Worm (Caenorhabditis elegans) whole organism, L4 larva: ENCODE data around the gene vps-35.

Experiments
- D1046.2 ChIP-seq: fragments of 200-800 bp; sonication (Bioruptor generic); IDR thresholded peaks from 2 replicates; pipeline ENCODE4 v1.3.6; 2022; ENCODE audit warnings: missing genetic modification characterization, missing compliant biosample characterization
- F26F4.8 ChIP-seq: fragments of 200-800 bp; sonication (Bioruptor generic); conservative IDR thresholded peaks from 2 replicates; pipeline ENCODE4 v1.3.6; 2022; ENCODE audit warnings: missing genetic modification characterization, missing compliant biosample characterization
- F37D6.2 ChIP-seq: sonication (generic microtip); optimal IDR thresholded peaks from 2 replicates; lab custom pipeline; 2016; ENCODE audit warnings: mild to moderate bottlenecking, missing genetic modification characterization, missing compliant biosample characterization
- F44E2.7 ChIP-seq: fragments of 200-800 bp; sonication (Bioruptor generic); IDR thresholded peaks from 2 replicates; pipeline ENCODE4 v2.1.2; 2022; ENCODE audit warnings: missing genetic modification characterization, missing compliant biosample characterization
- F49E8.2 ChIP-seq: sonication (generic microtip); optimal IDR thresholded peaks from 2 replicates; lab custom pipeline; 2016; ENCODE audit warnings: missing compliant biosample characterization, mild to moderate bottlenecking, missing genetic modification characterization, borderline replicate concordance
- T20F7.1 ChIP-seq: fragments of 200-800 bp; sonication (Bioruptor generic); optimal IDR thresholded peaks from 2 replicates; lab custom pipeline; 2018; ENCODE audit warnings: mild to moderate bottlenecking, missing genetic modification characterization, missing compliant biosample characterization
- Y48G9A.11 ChIP-seq: fragments of 200-800 bp; sonication (Bioruptor generic); IDR thresholded peaks from 2 replicates; pipeline ENCODE4 v1.3.6; 2022; ENCODE audit warnings: missing genetic modification reagents, missing genetic modification characterization, missing compliant biosample characterization
- Y75B8A.6 ChIP-seq: fragments of 200-800 bp; sonication (Bioruptor generic); IDR thresholded peaks from 2 replicates; pipeline ENCODE4 v1.3.6; 2022; ENCODE audit warnings: missing genetic modification reagents, missing genetic modification characterization, missing compliant biosample characterization
- ZK337.2 ChIP-seq: fragments of 200-800 bp; sonication (Bioruptor generic); IDR thresholded peaks from 2 replicates; pipeline ENCODE4 v1.3.6; 2022; ENCODE audit warnings: missing genetic modification reagents, missing genetic modification characterization, missing compliant biosample characterization
- ZK546.5 ChIP-seq, 2 experiments: sonication (generic microtip); optimal IDR thresholded peaks; 2 replicates each; lab custom pipeline; 2017; ENCODE audit warnings: missing biosample characterization in 2 of 2, missing genetic modification characterization in 2 of 2
- ama-1 ChIP-seq: fragments of 150-350 bp; optimal IDR thresholded peaks from 2 replicates; lab custom pipeline; 2014; ENCODE audit warnings: inconsistent platforms, mixed read lengths
- ceh-20 ChIP-seq: fragments of 200-800 bp; sonication (Bioruptor generic); IDR thresholded peaks from 2 replicates; pipeline ENCODE4 v1.3.6; 2022; ENCODE audit warnings: missing genetic modification reagents, missing genetic modification characterization, missing compliant biosample characterization
- ceh-44 ChIP-seq: fragments of 200-800 bp; sonication (Bioruptor generic); IDR thresholded peaks from 2 replicates; pipeline ENCODE4 v1.3.6; 2022; ENCODE audit warnings: missing genetic modification reagents, missing genetic modification characterization, missing compliant biosample characterization
- ces-1 ChIP-seq: fragments of 150-350 bp; sonication (generic microtip); optimal IDR thresholded peaks from 4 replicates; lab custom pipeline; 2014; ENCODE audit warnings: missing biosample characterization, missing genetic modification reagents, missing genetic modification characterization
- cey-2 ChIP-seq: sonication (generic microtip); optimal IDR thresholded peaks from 3 replicates; lab custom pipeline; 2017; ENCODE audit warnings: missing genetic modification characterization, mild to moderate bottlenecking, missing compliant biosample characterization, antibody characterized with exemption, borderline replicate concordance; ENCODE audit not compliant: insufficient read depth
- daf-12 ChIP-seq: fragments of 150-350 bp; optimal IDR thresholded peaks from 2 replicates; lab custom pipeline; 2014; ENCODE audit warnings: missing biosample characterization, missing genetic modification reagents, missing genetic modification characterization
- daf-16 ChIP-seq, 3 experiments: sonication (generic microtip); optimal IDR thresholded peaks; 2 replicates each; lab custom pipeline; 2016 to 2017; ENCODE audit warnings: missing genetic modification characterization in 3 of 3, missing genetic modification reagents in 3 of 3, mild to moderate bottlenecking in 2 of 3, missing compliant biosample characterization in 2 of 3, missing biosample characterization in 1 of 3, moderate library complexity in 1 of 3
- daf-8 ChIP-seq: fragments of 200-800 bp; sonication (Bioruptor generic); IDR thresholded peaks from 2 replicates; pipeline ENCODE4 v1.3.6; 2022; ENCODE audit warnings: missing genetic modification characterization, missing compliant biosample characterization
- dmd-8 ChIP-seq: fragments of 200-800 bp; sonication (Bioruptor generic); IDR thresholded peaks from 2 replicates; pipeline ENCODE4 v1.3.6; 2022; ENCODE audit warnings: missing genetic modification characterization, missing compliant biosample characterization
- dve-1 ChIP-seq: sonication (generic microtip); optimal IDR thresholded peaks from 2 replicates; lab custom pipeline; 2017; ENCODE audit warnings: antibody characterized with exemption, mild to moderate bottlenecking, missing genetic modification characterization, missing compliant biosample characterization; ENCODE audit not compliant: insufficient read depth
- egl-27 ChIP-seq: sonication (generic microtip); optimal IDR thresholded peaks from 3 replicates; lab custom pipeline; 2017; ENCODE audit warnings: missing biosample characterization, missing genetic modification reagents, missing genetic modification characterization
- fos-1 ChIP-seq: fragments of 150-350 bp; optimal IDR thresholded peaks from 2 replicates; lab custom pipeline; 2014; ENCODE audit warnings: missing biosample characterization, missing genetic modification characterization
- hlh-30 ChIP-seq: sonication (generic microtip); optimal IDR thresholded peaks from 2 replicates; lab custom pipeline; 2017; ENCODE audit warnings: antibody characterized with exemption, mild to moderate bottlenecking, missing genetic modification characterization, missing compliant biosample characterization; ENCODE audit not compliant: insufficient read depth
- hmg-1.1 ChIP-seq: fragments of 200-800 bp; sonication (Bioruptor generic); IDR thresholded peaks from 2 replicates; pipeline ENCODE4 v1.3.6; 2022; ENCODE audit warnings: missing genetic modification reagents, missing genetic modification characterization, missing compliant biosample characterization
- lin-15B ChIP-seq: fragments of 150-350 bp; sonication (generic microtip); optimal IDR thresholded peaks from 3 replicates; lab custom pipeline; 2014; ENCODE audit warnings: missing biosample characterization, missing genetic modification characterization
- lin-29 ChIP-seq: fragments of 200-800 bp; sonication (Bioruptor generic); IDR thresholded peaks from 2 replicates; pipeline ENCODE4 v1.3.6; 2022; ENCODE audit warnings: missing genetic modification reagents, missing genetic modification characterization, missing compliant biosample characterization
- madf-5 ChIP-seq, 2 experiments: fragments of 200-800 bp; sonication (Bioruptor generic); IDR thresholded peaks; 2 replicates each; pipeline ENCODE4 v1.3.6; 2022; ENCODE audit warnings: missing compliant biosample characterization in 2 of 2, missing genetic modification characterization in 2 of 2
- mdt-29 ChIP-seq: fragments of 200-800 bp; sonication (Bioruptor generic); IDR thresholded peaks from 2 replicates; pipeline ENCODE4 v1.3.6; 2022; ENCODE audit warnings: missing genetic modification reagents, missing genetic modification characterization, missing compliant biosample characterization
- mep-1 ChIP-seq: fragments of 150-350 bp; sonication (generic microtip); optimal IDR thresholded peaks from 3 replicates; lab custom pipeline; 2014; ENCODE audit warnings: missing biosample characterization, missing genetic modification characterization
- mes-2 ChIP-seq: sonication (generic microtip); optimal IDR thresholded peaks from 2 replicates; lab custom pipeline; 2016; ENCODE audit warnings: missing genotype, mild to moderate bottlenecking, missing genetic modification characterization, missing compliant biosample characterization; ENCODE audit not compliant: poor library complexity, severe bottlenecking
- nhr-102 ChIP-seq: sonication (generic microtip); optimal IDR thresholded peaks from 2 replicates; lab custom pipeline; 2016; ENCODE audit warnings: mild to moderate bottlenecking, missing genetic modification characterization, moderate library complexity, missing compliant biosample characterization
- nhr-111 ChIP-seq: fragments of 200-800 bp; sonication (Bioruptor generic); optimal IDR thresholded peaks from 2 replicates; lab custom pipeline; 2018; ENCODE audit warnings: mild to moderate bottlenecking, missing genetic modification characterization, missing compliant biosample characterization
- nhr-25 ChIP-seq: sonication (generic microtip); optimal IDR thresholded peaks from 2 replicates; lab custom pipeline; 2017; ENCODE audit warnings: missing genetic modification characterization, mild to moderate bottlenecking, missing compliant biosample characterization, antibody characterized with exemption, moderate library complexity, borderline replicate concordance; ENCODE audit not compliant: insufficient read depth
- nhr-28 ChIP-seq: fragments of 150-350 bp; optimal IDR thresholded peaks from 2 replicates; lab custom pipeline; 2014; ENCODE audit warnings: missing biosample characterization, missing genetic modification characterization
- nhr-41 ChIP-seq: fragments of 200-800 bp; sonication (Bioruptor generic); IDR thresholded peaks from 2 replicates; pipeline ENCODE4 v1.3.6; 2022; ENCODE audit warnings: missing genetic modification reagents, missing genetic modification characterization, missing compliant biosample characterization
- nhr-42 ChIP-seq: fragments of 200-800 bp; sonication (Bioruptor generic); IDR thresholded peaks from 2 replicates; pipeline ENCODE4 v1.3.6; 2022; ENCODE audit warnings: missing genetic modification characterization, missing compliant biosample characterization
- nhr-6 ChIP-seq: fragments of 150-350 bp; optimal IDR thresholded peaks from 2 replicates; lab custom pipeline; 2014; ENCODE audit warnings: missing biosample characterization, missing genetic modification characterization
- nhr-76 ChIP-seq: fragments of 150-350 bp; optimal IDR thresholded peaks from 2 replicates; lab custom pipeline; 2014; ENCODE audit warnings: missing biosample characterization, missing genetic modification characterization
- pqm-1 ChIP-seq: sonication (generic microtip); optimal IDR thresholded peaks from 2 replicates; lab custom pipeline; 2017; ENCODE audit warnings: missing biosample characterization, missing genetic modification characterization
- rbr-2 ChIP-seq: sonication (generic microtip); optimal IDR thresholded peaks from 2 replicates; lab custom pipeline; 2016; ENCODE audit warnings: missing genotype, missing genetic modification characterization, missing compliant biosample characterization
- saeg-2 ChIP-seq: fragments of 200-800 bp; sonication (Bioruptor generic); IDR thresholded peaks from 2 replicates; pipeline ENCODE4 v1.3.6; 2022; ENCODE audit warnings: missing genetic modification reagents, missing genetic modification characterization, missing compliant biosample characterization
- snpc-1.2 ChIP-seq: fragments of 200-800 bp; sonication (Bioruptor generic); IDR thresholded peaks from 2 replicates; pipeline ENCODE4 v1.3.6; 2022; ENCODE audit warnings: missing genetic modification reagents, missing genetic modification characterization, missing compliant biosample characterization
- snpc-4 ChIP-seq: fragments of 150-350 bp; optimal IDR thresholded peaks from 2 replicates; lab custom pipeline; 2014; ENCODE audit warnings: missing biosample characterization, missing genetic modification characterization
- spr-3 ChIP-seq: fragments of 200-800 bp; sonication (Bioruptor generic); optimal IDR thresholded peaks from 2 replicates; lab custom pipeline; 2018; ENCODE audit warnings: mild to moderate bottlenecking, missing genetic modification characterization, missing compliant biosample characterization
- tra-1 ChIP-seq: fragments of 200-800 bp; sonication (Bioruptor generic); IDR thresholded peaks from 2 replicates; pipeline ENCODE4 v1.3.6; 2022; ENCODE audit warnings: missing genetic modification reagents, missing genetic modification characterization, missing compliant biosample characterization
- zfp-2 ChIP-seq: sonication (generic microtip); optimal IDR thresholded peaks from 2 replicates; lab custom pipeline; 2016; ENCODE audit warnings: mild to moderate bottlenecking, missing genetic modification characterization, missing compliant biosample characterization
- zfp-3 ChIP-seq: fragments of 200-800 bp; sonication (Bioruptor generic); conservative IDR thresholded peaks from 2 replicates; pipeline ENCODE4 v1.3.6; 2022; ENCODE audit warnings: missing genetic modification reagents, missing genetic modification characterization, missing compliant biosample characterization
- zip-11 ChIP-seq: fragments of 200-800 bp; sonication (Bioruptor generic); IDR thresholded peaks from 2 replicates; pipeline ENCODE4 v1.3.6; 2022; ENCODE audit warnings: missing genetic modification characterization, missing compliant biosample characterization
- zip-2 ChIP-seq: fragments of 150-350 bp; optimal IDR thresholded peaks from 2 replicates; lab custom pipeline; 2014; ENCODE audit warnings: missing biosample characterization, missing genetic modification characterization
- ztf-7 ChIP-seq: fragments of 150-350 bp; optimal IDR thresholded peaks from 2 replicates; lab custom pipeline; 2014; ENCODE audit warnings: missing biosample characterization, missing genetic modification characterization

vps-35 gene

DNA sequence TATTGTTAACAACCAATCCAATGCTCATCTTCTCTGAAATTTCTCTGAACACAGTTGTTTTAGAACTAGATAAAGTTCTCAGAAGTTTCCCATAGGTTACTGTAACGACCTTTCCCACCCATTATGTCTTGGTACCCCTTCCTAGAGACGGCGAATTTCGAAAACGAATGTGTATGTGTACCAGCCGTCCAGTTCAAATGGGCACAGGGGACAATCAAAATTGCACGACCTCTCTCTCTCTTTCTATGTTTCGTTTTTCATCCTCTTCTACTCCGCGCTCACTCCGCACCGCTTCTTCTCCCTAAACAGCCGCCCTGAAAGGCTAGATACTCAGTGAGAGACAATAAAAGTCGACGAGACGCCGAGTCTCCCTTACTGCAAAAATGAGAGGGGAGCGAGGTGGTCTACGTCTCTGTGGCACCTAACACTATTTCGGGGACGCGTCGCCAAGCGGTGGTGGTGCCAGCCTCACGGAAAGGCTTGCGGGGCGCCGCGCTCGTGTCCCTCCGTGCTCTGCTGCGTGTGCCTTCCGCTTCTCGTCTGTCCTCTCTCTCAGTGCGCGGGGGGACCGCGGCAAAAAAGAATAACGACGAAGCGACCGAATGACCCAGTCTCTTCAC, 6.1 kb upstream of the vps-35 start (continued):
- TF ChIP-seq saeg-2 (no peak), ama-1 (lab: Kevin White, UChicago) (no peak), hmg-1.1 (GFP tag; lab: Robert Waterston, UW) (peak; percentile 83), F26F4.8 (no peak), zip-11 (no peak), rbr-2 (tag; lab: Kevin White, UChicago) (peak; percentile 74), ceh-20 (GFP tag; lab: Robert Waterston, UW) (no peak; the same call in 1 of the 2 replicates), ZK546.5 (tag; optimal IDR thresholded peaks at IDR 0.05; lab: Kevin White, UChicago) (no peak), dve-1 (tag; lab: Kevin White, UChicago) (peak; percentile 56), lin-29 (GFP tag; lab: Robert Waterston, UW) (0 out of 2 replicates have a peak, but pooled peaks have one; percentile 43), nhr-76 (tag; lab: Kevin White, UChicago) (no peak), zfp-3 (no peak), daf-12 (tag; lab: Kevin White, UChicago) (no peak), fos-1 (tag; lab: Kevin White, UChicago) (no peak), nhr-102 (tag; lab: Kevin White, UChicago) (peak; percentile 43), ceh-44 (GFP tag; lab: Robert Waterston, UW) (no peak), snpc-4 (tag; lab: Kevin White, UChicago) (no peak), snpc-1.2 (GFP tag; lab: Robert Waterston, UW) (no peak), dmd-8 (GFP tag; lab: Robert Waterston, UW) (no peak), T20F7.1 (no peak), madf-5 (GFP tag; IDR thresholded peaks at IDR 0.05; lab: Robert Waterston, UW) (no peak), daf-16 (GFP tag; optimal IDR thresholded peaks at IDR 0.05; lab: Kevin White, UChicago) (no peak), daf-16 (tag; optimal IDR thresholded peaks at IDR 0.05; lab: Kevin White, UChicago) (peak; percentile 36), mdt-29 (no peak), D1046.2 (GFP tag; lab: Robert Waterston, UW) (0 out of 2 replicates have a peak, but pooled peaks have one; percentile 46), tra-1 (GFP tag; lab: Robert Waterston, UW) (no peak), pqm-1 (tag; lab: Kevin White, UChicago) (no peak), daf-8 (no peak), ztf-7 (tag; lab: Kevin White, UChicago) (no peak), Y75B8A.6 (GFP tag; lab: Robert Waterston, UW) (no peak), F49E8.2 (no peak), lin-15B (tag; lab: Kevin White, UChicago) (no peak), ces-1 (GFP tag; lab: Kevin White, UChicago) (no peak), egl-27 (tag; lab: Kevin White, UChicago) (no peak), nhr-41 (GFP tag; lab: Robert Waterston, UW) (no peak), nhr-25 (tag; lab: Kevin White, UChicago) (no peak), nhr-111 (peak; percentile 45), nhr-6 (tag; lab: Kevin White, UChicago) (no peak), spr-3 (GFP tag; lab: Kevin White, UChicago) (no peak), F44E2.7 (GFP tag; lab: Robert Waterston, UW) (no peak), Y48G9A.11 (GFP tag; lab: Robert Waterston, UW) (no peak), nhr-42 (GFP tag; lab: Robert Waterston, UW) (no peak), mep-1 (tag; lab: Kevin White, UChicago) (peak; percentile 65), mes-2 (tag; lab: Kevin White, UChicago) (no peak), F37D6.2 (tag; lab: Kevin White, UChicago) (peak; percentile 71), nhr-28 (tag; lab: Kevin White, UChicago) (peak; percentile 36), zfp-2 (no peak), zip-2 (tag; lab: Kevin White, UChicago) (no peak), cey-2 (tag; lab: Kevin White, UChicago) (no peak), hlh-30 (tag; lab: Kevin White, UChicago) (peak; percentile 22), ZK337.2 (GFP tag; lab: Robert Waterston, UW) (no peak)
